Worm (Caenorhabditis elegans) whole organism, midembryonic: ENCODE measurements around the gene unc-34.

ENCODE experiments used
- T22C8.4 ChIP-seq: fragments of 200-800 bp; sonication (Bioruptor generic); IDR thresholded peaks from 2 replicates; pipeline ENCODE4 v1.3.6; 2022; ENCODE audit warnings: missing genetic modification characterization, missing compliant biosample characterization
- cog-1 ChIP-seq: sonication (generic microtip); optimal IDR thresholded peaks from 2 replicates; lab custom pipeline; 2016; ENCODE audit warnings: missing genetic modification characterization, missing compliant biosample characterization
- flt-1 ChIP-seq: fragments of 200-800 bp; sonication (Bioruptor generic); IDR thresholded peaks from 2 replicates; pipeline ENCODE4 v1.3.6; 2022; ENCODE audit warnings: missing genetic modification characterization, missing compliant biosample characterization
- klf-2 ChIP-seq: fragments of 200-800 bp; sonication (Bioruptor generic); conservative IDR thresholded peaks from 2 replicates; pipeline ENCODE4 v1.3.6; 2022; ENCODE audit warnings: missing genetic modification reagents, missing genetic modification characterization, missing compliant biosample characterization
- med-1 ChIP-seq: sonication (generic microtip); optimal IDR thresholded peaks from 2 replicates; lab custom pipeline; 2017; ENCODE audit warnings: missing genetic modification characterization, mild to moderate bottlenecking, missing compliant biosample characterization, antibody characterized with exemption, missing genetic modification reagents; ENCODE audit not compliant: insufficient read depth
- ref-1 ChIP-seq: fragments of 200-800 bp; sonication (Bioruptor generic); conservative IDR thresholded peaks from 2 replicates; pipeline ENCODE4 v1.3.6; 2022; ENCODE audit warnings: missing genetic modification reagents, missing genetic modification characterization, missing compliant biosample characterization
- tab-1 ChIP-seq: fragments of 200-800 bp; sonication (Bioruptor generic); IDR thresholded peaks from 2 replicates; pipeline ENCODE4 v1.3.6; 2022; ENCODE audit warnings: missing genetic modification characterization, missing compliant biosample characterization
- ztf-23 ChIP-seq: fragments of 200-800 bp; sonication (Bioruptor generic); IDR thresholded peaks from 2 replicates; pipeline ENCODE4 v1.3.6; 2022; ENCODE audit warnings: missing genetic modification reagents, missing genetic modification characterization, missing compliant biosample characterization
- ztf-29 ChIP-seq: fragments of 200-800 bp; sonication (Bioruptor generic); IDR thresholded peaks from 2 replicates; pipeline ENCODE4 v1.3.6; 2022; ENCODE audit warnings: missing genetic modification reagents, missing genetic modification characterization, missing compliant biosample characterization

The unc-34 gene

DNA sequence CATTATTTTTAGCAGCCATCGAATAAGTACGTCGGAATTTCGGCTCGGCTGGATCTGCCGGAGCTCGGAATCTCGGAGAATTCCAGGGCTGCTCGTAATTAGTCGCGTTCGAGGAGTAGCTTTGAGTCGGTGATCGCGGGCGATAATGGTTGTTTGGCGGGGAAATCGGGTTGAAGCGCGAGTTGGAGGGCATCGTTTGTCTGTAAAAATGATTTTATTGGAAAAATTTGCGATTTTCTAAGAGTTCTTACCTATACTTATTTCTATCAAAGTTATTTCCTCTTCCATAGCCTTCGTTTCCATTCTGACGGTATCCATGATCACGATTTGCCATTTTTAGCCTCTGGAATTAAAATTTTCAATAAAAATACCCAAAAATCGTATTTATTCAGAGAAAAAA is 20.9 kb downstream of the unc-34 start, which contains the start of gene Y50D4C.5:
Gene Y50D4C.5 (minus strand): TSS at position 345 of the 400 bp plus-strand sequence.
- no peak for TF ChIP-seq ztf-29 (GFP tag; lab: Robert Waterston, UW)
- TF ChIP-seq T22C8.4, result no peak
- TF ChIP-seq ztf-23 (GFP tag; lab: Robert Waterston, UW), result no peak
- no peak for TF ChIP-seq tab-1 (GFP tag; lab: Robert Waterston, UW)
- TF ChIP-seq klf-2 (GFP tag; lab: Robert Waterston, UW), result no peak
- TF ChIP-seq med-1 (GFP tag; lab: Kevin White, UChicago), result no peak
- TF ChIP-seq flt-1 (GFP tag; lab: Robert Waterston, UW), result no peak
- no peak for TF ChIP-seq ref-1 (GFP tag; lab: Robert Waterston, UW)
- TF ChIP-seq cog-1, result no peak

DNA sequence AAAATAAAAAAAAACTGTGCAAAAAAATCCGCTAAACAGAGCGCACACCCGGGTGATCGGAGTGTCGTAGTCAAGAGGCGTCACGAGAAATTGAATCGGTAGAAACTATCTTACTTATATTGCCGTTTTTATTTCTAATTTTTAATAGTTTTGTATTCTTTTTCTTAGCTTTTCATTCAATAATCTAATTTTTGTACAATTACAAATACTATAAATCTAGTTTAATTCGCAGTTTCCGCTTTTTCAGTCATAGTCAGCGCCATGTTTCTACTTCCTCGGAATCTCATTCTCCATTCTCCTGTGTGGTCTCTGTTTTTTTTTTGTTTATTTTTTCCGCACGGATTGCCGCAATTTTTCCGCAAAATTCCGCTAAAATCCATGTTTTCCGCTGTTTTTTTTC is 21.3 kb downstream of the unc-34 start:
- peak; percentile 90 for TF ChIP-seq cog-1
- TF ChIP-seq T22C8.4, result no peak
- TF ChIP-seq ztf-23 (GFP tag; lab: Robert Waterston, UW), result peak; percentile 82
- TF ChIP-seq tab-1 (GFP tag; lab: Robert Waterston, UW), result no peak
- TF ChIP-seq klf-2 (GFP tag; lab: Robert Waterston, UW), result peak; percentile 65
- peak; percentile 70; the same call in 1 of the 2 replicates for TF ChIP-seq flt-1 (GFP tag; lab: Robert Waterston, UW)
- TF ChIP-seq ref-1 (GFP tag; lab: Robert Waterston, UW), result no peak

DNA sequence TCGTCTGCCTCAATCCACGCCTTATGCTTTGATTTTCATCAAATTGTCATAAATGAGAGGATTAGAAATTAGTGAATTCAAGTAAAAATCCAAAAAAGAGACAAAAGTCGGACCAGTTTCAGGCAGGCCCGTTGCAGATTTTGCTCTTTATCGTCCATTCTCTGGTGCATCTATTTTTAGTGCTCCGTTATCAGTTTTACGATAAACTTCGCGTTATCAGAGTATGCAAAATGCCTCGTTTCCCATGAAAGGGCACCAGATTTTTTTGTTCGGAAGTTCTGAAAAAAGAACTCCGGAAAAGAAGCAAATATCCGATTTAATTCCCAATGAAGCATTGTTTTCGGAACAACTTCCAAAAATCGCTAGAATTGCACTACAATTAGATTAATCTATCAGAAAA is 23.4 kb downstream of the unc-34 start:
- no peak for TF ChIP-seq klf-2 (GFP tag; lab: Robert Waterston, UW)
- no peak for TF ChIP-seq T22C8.4
- TF ChIP-seq ztf-29 (GFP tag; lab: Robert Waterston, UW), result no peak
- no peak for TF ChIP-seq med-1 (GFP tag; lab: Kevin White, UChicago)
- no peak for TF ChIP-seq ztf-23 (GFP tag; lab: Robert Waterston, UW)
- no peak for TF ChIP-seq tab-1 (GFP tag; lab: Robert Waterston, UW)
- no peak for TF ChIP-seq flt-1 (GFP tag; lab: Robert Waterston, UW)
- no peak for TF ChIP-seq ref-1 (GFP tag; lab: Robert Waterston, UW)
- TF ChIP-seq cog-1, result no peak

DNA sequence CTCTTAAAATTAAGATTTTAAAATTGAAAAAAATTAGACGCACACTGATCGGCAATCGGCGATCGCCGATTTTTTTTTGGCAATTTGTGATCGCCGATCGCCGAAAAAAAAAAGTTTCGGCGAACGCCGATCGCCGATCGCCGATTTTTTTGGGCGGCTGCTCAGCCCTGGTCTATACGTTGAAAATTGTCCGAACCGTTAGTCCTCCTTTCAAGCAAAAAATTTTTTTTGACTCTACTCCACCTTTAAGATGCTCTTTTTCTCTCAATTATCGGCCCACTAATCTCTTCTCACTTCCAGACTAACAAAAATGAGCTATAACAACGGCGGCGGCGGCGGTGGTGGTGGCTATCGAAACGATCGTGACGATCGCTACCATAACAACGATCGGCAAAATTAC is 26.0 kb downstream of the unc-34 start, which contains the start of gene ergo-1:
Gene ergo-1 (plus strand): TSS at position 301 of the 400 bp plus-strand sequence.
- TF ChIP-seq flt-1 (GFP tag; lab: Robert Waterston, UW), result no peak
- no peak for TF ChIP-seq ztf-29 (GFP tag; lab: Robert Waterston, UW)
- TF ChIP-seq cog-1, result no peak
- no peak for TF ChIP-seq klf-2 (GFP tag; lab: Robert Waterston, UW)
- TF ChIP-seq tab-1 (GFP tag; lab: Robert Waterston, UW), result no peak
- TF ChIP-seq ztf-23 (GFP tag; lab: Robert Waterston, UW), result no peak
- no peak for TF ChIP-seq ref-1 (GFP tag; lab: Robert Waterston, UW)
- TF ChIP-seq med-1 (GFP tag; lab: Kevin White, UChicago), result no peak
- no peak for TF ChIP-seq T22C8.4

DNA sequence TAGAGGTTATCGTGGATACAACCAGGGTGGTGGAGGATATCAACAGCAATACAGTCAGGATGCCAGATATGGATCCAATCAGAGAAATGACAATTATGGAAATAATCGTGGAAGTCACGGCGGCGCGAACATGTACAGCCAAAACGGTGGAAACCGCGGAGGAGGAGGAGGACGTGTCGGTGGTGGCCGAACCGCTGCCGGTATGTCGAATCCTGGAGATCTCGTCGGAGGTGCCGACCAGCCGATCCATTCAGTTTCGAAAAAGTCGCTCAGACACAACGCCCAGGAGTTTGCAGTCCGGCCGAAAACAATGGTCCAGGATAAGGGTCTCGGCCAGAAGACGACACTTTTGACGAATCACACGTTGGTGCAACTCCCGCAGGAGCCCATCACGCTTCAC is 26.5 kb downstream of the unc-34 start:
- TF ChIP-seq ztf-29 (GFP tag; lab: Robert Waterston, UW) (no peak), ref-1 (GFP tag; lab: Robert Waterston, UW) (no peak), cog-1 (no peak), tab-1 (GFP tag; lab: Robert Waterston, UW) (no peak), flt-1 (GFP tag; lab: Robert Waterston, UW) (no peak), klf-2 (GFP tag; lab: Robert Waterston, UW) (no peak)

DNA sequence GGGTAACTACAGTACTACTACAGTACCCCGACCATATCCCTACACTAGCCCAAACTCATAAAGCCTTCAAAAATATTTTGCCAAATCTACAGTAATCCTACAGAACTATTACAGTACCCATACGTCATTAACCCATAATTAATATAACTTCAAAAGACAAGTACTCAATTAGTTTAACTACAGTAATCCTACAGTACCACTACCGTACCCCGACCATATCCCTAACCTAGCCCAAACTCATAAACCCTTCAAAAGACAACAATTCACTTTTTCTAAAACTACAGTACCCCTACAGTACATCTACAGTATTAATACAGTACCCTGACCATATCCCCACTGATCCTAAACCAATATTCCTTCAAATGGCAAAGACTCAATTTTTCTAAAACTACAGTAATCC is 31.1 kb downstream of the unc-34 start:
- TF ChIP-seq ref-1 (GFP tag; lab: Robert Waterston, UW) (no peak), flt-1 (GFP tag; lab: Robert Waterston, UW) (no peak), T22C8.4 (no peak), cog-1 (no peak), tab-1 (GFP tag; lab: Robert Waterston, UW) (no peak), ztf-29 (GFP tag; lab: Robert Waterston, UW) (no peak), med-1 (GFP tag; lab: Kevin White, UChicago) (no peak), klf-2 (GFP tag; lab: Robert Waterston, UW) (no peak)

DNA sequence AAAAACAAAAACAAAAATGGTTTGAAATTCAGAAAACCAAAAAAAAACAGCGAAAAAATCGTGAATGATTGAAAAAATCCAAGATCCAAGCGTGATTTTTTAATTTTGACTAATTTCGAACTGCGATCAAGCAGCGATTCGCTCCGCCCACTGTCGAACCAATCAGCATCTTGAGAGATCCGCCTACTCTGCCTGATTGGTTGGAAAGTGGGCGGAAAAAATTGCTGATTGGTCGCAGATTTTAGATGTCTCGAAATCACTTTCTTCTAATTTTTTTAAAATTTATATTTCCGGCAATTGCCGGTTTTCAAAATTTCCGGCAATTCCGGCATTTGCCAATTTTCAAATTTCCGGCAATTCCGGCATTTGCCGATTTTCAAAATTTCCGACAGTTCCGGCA is 32.7 kb downstream of the unc-34 start:
- no peak for TF ChIP-seq med-1 (GFP tag; lab: Kevin White, UChicago)
- TF ChIP-seq T22C8.4, result no peak
- TF ChIP-seq flt-1 (GFP tag; lab: Robert Waterston, UW), result no peak
- no peak for TF ChIP-seq klf-2 (GFP tag; lab: Robert Waterston, UW)
- TF ChIP-seq ref-1 (GFP tag; lab: Robert Waterston, UW), result no peak
- no peak for TF ChIP-seq ztf-23 (GFP tag; lab: Robert Waterston, UW)
- TF ChIP-seq tab-1 (GFP tag; lab: Robert Waterston, UW), result no peak
- no peak for TF ChIP-seq ztf-29 (GFP tag; lab: Robert Waterston, UW)
- TF ChIP-seq cog-1, result no peak

DNA sequence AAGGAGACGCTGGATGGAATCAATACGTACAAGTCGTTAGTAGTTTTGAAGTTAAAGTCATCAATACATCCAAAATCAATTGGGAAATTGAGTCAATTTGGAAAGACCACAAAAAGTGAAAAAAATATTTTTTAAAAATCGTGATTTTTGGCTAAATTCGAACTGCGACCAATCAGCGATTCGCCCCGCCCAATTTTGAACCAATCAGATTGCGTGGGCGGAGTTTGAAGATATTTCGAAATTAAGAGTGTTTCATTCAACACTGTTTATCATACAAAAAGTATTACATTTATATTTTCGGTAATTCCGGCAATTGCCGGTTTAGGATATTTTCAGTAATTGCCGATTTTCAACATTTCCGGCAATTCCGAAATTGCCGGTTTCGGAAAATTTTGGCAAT is 34.7 kb downstream of the unc-34 start:
- TF ChIP-seq klf-2 (GFP tag; lab: Robert Waterston, UW), result no peak
- no peak for TF ChIP-seq T22C8.4
- TF ChIP-seq tab-1 (GFP tag; lab: Robert Waterston, UW), result no peak
- TF ChIP-seq ref-1 (GFP tag; lab: Robert Waterston, UW), result no peak
- no peak for TF ChIP-seq ztf-23 (GFP tag; lab: Robert Waterston, UW)

DNA sequence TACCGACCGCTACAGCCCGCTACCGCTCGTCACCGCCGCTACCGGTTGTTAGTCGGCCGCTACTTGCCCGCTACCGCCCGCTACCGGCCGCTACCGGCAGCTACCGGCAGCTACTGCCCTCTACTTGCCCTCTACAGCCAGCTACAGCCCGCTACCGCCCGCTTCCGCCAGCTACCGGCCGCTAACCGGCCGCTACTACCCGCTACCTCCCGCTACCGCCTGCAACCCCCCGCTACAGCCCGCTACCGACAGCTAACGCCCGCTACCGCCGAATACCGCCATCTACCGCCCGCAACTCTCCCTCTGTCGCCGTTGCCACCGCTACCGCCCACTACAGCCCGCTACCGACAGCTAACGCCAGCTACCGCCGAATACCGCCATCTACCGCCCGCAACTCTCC is 39.0 kb downstream of the unc-34 start:
- TF ChIP-seq klf-2 (GFP tag; lab: Robert Waterston, UW) (no peak), tab-1 (GFP tag; lab: Robert Waterston, UW) (no peak), ref-1 (GFP tag; lab: Robert Waterston, UW) (no peak), ztf-23 (GFP tag; lab: Robert Waterston, UW) (no peak), cog-1 (no peak), flt-1 (GFP tag; lab: Robert Waterston, UW) (no peak), med-1 (GFP tag; lab: Kevin White, UChicago) (no peak), ztf-29 (GFP tag; lab: Robert Waterston, UW) (no peak), T22C8.4 (no peak)
